Fruit fly (Drosophila melanogaster) whole organism: ENCODE data around the gene Ns4.

ENCODE experiments used
- CG8478 ChIP-seq: fragments of >200 bp; optimal IDR thresholded peaks from 2 replicates; lab custom pipeline; 2018; ENCODE audit warnings: inconsistent platforms
- Dll ChIP-seq: fragments of >200 bp; optimal IDR thresholded peaks from 2 replicates; lab custom pipeline; 2017
- EcR ChIP-seq, 2 experiments: fragments of >200 bp; optimal IDR thresholded peaks; 2 replicates each; lab custom pipeline; 2017; ENCODE audit warnings: missing biosample characterization in 2 of 2, missing genetic modification characterization in 2 of 2, missing genetic modification reagents in 2 of 2
- pan ChIP-seq: fragments of >200 bp; optimal IDR thresholded peaks from 2 replicates; lab custom pipeline; 2017
- psq ChIP-seq: fragments of >200 bp; optimal IDR thresholded peaks from 2 replicates; lab custom pipeline; 2017
- usp ChIP-seq: fragments of >200 bp; optimal IDR thresholded peaks from 2 replicates; lab custom pipeline; 2017; ENCODE audit warnings: missing biosample characterization, missing genetic modification characterization, mixed read lengths

- no peak for TF ChIP-seq CG8478
- TF ChIP-seq psq = no peak
- TF ChIP-seq pan (lab: Kevin White, UChicago) = no peak
- TF ChIP-seq usp (GFP tag; lab: Kevin White, UChicago) = no peak
- no peak for TF ChIP-seq Dll (lab: Kevin White, UChicago)
- TF ChIP-seq EcR (GFP tag; optimal IDR thresholded peaks at IDR 0.05; lab: Kevin White, UChicago) = no peak
Measured at dm6 chr2L:20799991-20800897, 48.0 kb downstream of the Ns4 start.
